Worm (Caenorhabditis elegans) whole organism, L2 larva: ENCODE results near the gene C54D10.5.

Source experiments
- F13H6.1 ChIP-seq: sonication (generic microtip); optimal IDR thresholded peaks from 2 replicates; lab custom pipeline; 2016; ENCODE audit warnings: missing genetic modification characterization, missing compliant biosample characterization
- R02D3.7 ChIP-seq: fragments of 150-350 bp; optimal IDR thresholded peaks from 2 replicates; lab custom pipeline; 2014; ENCODE audit warnings: missing biosample characterization, missing genetic modification characterization
- Y55F3AM.14 ChIP-seq: fragments of 200-800 bp; sonication (Bioruptor generic); optimal IDR thresholded peaks from 2 replicates; lab custom pipeline; 2018; ENCODE audit warnings: mild to moderate bottlenecking, missing genetic modification characterization, missing compliant biosample characterization
- ama-1 ChIP-seq: fragments of 150-350 bp; optimal IDR thresholded peaks from 2 replicates; lab custom pipeline; 2018; ENCODE audit warnings: inconsistent platforms
- blmp-1 ChIP-seq: sonication (generic microtip); optimal IDR thresholded peaks from 2 replicates; lab custom pipeline; 2017; ENCODE audit warnings: missing genetic modification characterization, mild to moderate bottlenecking, missing compliant biosample characterization, antibody characterized with exemption, moderate library complexity; ENCODE audit not compliant: insufficient read depth
- ceh-16 ChIP-seq: fragments of 150-350 bp; optimal IDR thresholded peaks from 2 replicates; lab custom pipeline; 2014; ENCODE audit warnings: missing biosample characterization, missing genetic modification characterization
- ceh-82 ChIP-seq: fragments of 150-350 bp; optimal IDR thresholded peaks from 2 replicates; lab custom pipeline; 2014; ENCODE audit warnings: missing biosample characterization, missing genetic modification characterization
- crh-2 ChIP-seq: sonication (generic microtip); optimal IDR thresholded peaks from 2 replicates; lab custom pipeline; 2017; ENCODE audit warnings: missing biosample characterization, missing genetic modification characterization
- dmd-4 ChIP-seq: sonication (generic microtip); optimal IDR thresholded peaks from 2 replicates; lab custom pipeline; 2017; ENCODE audit warnings: missing biosample characterization, missing genetic modification characterization
- egl-27 ChIP-seq: sonication (generic microtip); optimal IDR thresholded peaks from 3 replicates; lab custom pipeline; 2017; ENCODE audit warnings: missing biosample characterization, missing genetic modification reagents, missing genetic modification characterization
- elt-3 ChIP-seq: sonication (generic microtip); optimal IDR thresholded peaks from 2 replicates; lab custom pipeline; 2017; ENCODE audit warnings: missing biosample characterization, missing genetic modification characterization
- fos-1 ChIP-seq: fragments of 150-350 bp; optimal IDR thresholded peaks from 2 replicates; lab custom pipeline; 2014; ENCODE audit warnings: missing biosample characterization, missing genetic modification characterization
- gmeb-1 ChIP-seq: fragments of 150-350 bp; optimal IDR thresholded peaks from 2 replicates; lab custom pipeline; 2014; ENCODE audit warnings: missing biosample characterization, missing genetic modification characterization
- lin-13 ChIP-seq: fragments of 150-350 bp; optimal IDR thresholded peaks from 2 replicates; lab custom pipeline; 2014; ENCODE audit warnings: missing biosample characterization, missing genetic modification reagents, missing genetic modification characterization
- lin-39 ChIP-seq: fragments of 150-350 bp; optimal IDR thresholded peaks from 2 replicates; lab custom pipeline; 2014; ENCODE audit warnings: missing biosample characterization, missing genetic modification reagents, missing genetic modification characterization
- lsy-2 ChIP-seq, 2 experiments: fragments of 150-350 bp in 1 of 2; sonication (generic microtip) in 1 of 2; optimal IDR thresholded peaks; 2 replicates each; lab custom pipeline; 2014 to 2017; ENCODE audit warnings: missing biosample characterization in 2 of 2, missing genetic modification characterization in 2 of 2
- mab-5 ChIP-seq: fragments of 150-350 bp; optimal IDR thresholded peaks from 2 replicates; lab custom pipeline; 2014; ENCODE audit warnings: missing biosample characterization, missing genetic modification characterization
- mbf-1 ChIP-seq: sonication (generic microtip); optimal IDR thresholded peaks from 2 replicates; lab custom pipeline; 2017; ENCODE audit warnings: missing biosample characterization, missing genetic modification characterization
- mdl-1 ChIP-seq, 2 experiments: fragments of 150-350 bp in 1 of 2; sonication (generic microtip) in 1 of 2; optimal IDR thresholded peaks; 2 replicates each; lab custom pipeline; 2017; ENCODE audit warnings: missing biosample characterization in 2 of 2, missing genetic modification characterization in 2 of 2
- nhr-10 ChIP-seq: sonication (generic microtip); optimal IDR thresholded peaks from 2 replicates; lab custom pipeline; 2017; ENCODE audit warnings: missing biosample characterization, missing genetic modification characterization
- nhr-11 ChIP-seq: fragments of 150-350 bp; optimal IDR thresholded peaks from 2 replicates; lab custom pipeline; 2014; ENCODE audit warnings: missing biosample characterization, missing genetic modification characterization
- nhr-12 ChIP-seq: fragments of 150-350 bp; optimal IDR thresholded peaks from 2 replicates; lab custom pipeline; 2014; ENCODE audit warnings: missing biosample characterization, missing genetic modification characterization
- nhr-129 ChIP-seq: fragments of 150-350 bp; optimal IDR thresholded peaks from 2 replicates; lab custom pipeline; 2014; ENCODE audit warnings: missing biosample characterization, missing genetic modification characterization
- nhr-21 ChIP-seq: fragments of 150-350 bp; optimal IDR thresholded peaks from 2 replicates; lab custom pipeline; 2014; ENCODE audit warnings: missing biosample characterization, missing genetic modification characterization
- nhr-23 ChIP-seq: fragments of 150-350 bp; optimal IDR thresholded peaks from 2 replicates; lab custom pipeline; 2014; ENCODE audit warnings: missing biosample characterization, missing genetic modification reagents, missing genetic modification characterization
- nhr-237 ChIP-seq: fragments of 150-350 bp; optimal IDR thresholded peaks from 2 replicates; lab custom pipeline; 2014; ENCODE audit warnings: missing biosample characterization, missing genetic modification characterization
- nhr-25 ChIP-seq: fragments of 150-350 bp; sonication (generic microtip); optimal IDR thresholded peaks from 3 replicates; lab custom pipeline; 2014; ENCODE audit warnings: missing biosample characterization, missing genetic modification characterization
- nhr-6 ChIP-seq: fragments of 150-350 bp; optimal IDR thresholded peaks from 2 replicates; lab custom pipeline; 2014; ENCODE audit warnings: missing biosample characterization, missing genetic modification characterization
- nhr-77 ChIP-seq: fragments of 150-350 bp; optimal IDR thresholded peaks from 2 replicates; lab custom pipeline; 2014; ENCODE audit warnings: missing biosample characterization, missing genetic modification characterization
- sem-4 ChIP-seq: fragments of 150-350 bp; optimal IDR thresholded peaks from 2 replicates; lab custom pipeline; 2014; ENCODE audit warnings: missing biosample characterization, missing genetic modification reagents, missing genetic modification characterization
- skn-1 ChIP-seq: sonication (generic microtip); optimal IDR thresholded peaks from 2 replicates; lab custom pipeline; 2017; ENCODE audit warnings: missing biosample characterization, missing genetic modification characterization
- sma-3 ChIP-seq: sonication (generic microtip); optimal IDR thresholded peaks from 2 replicates; lab custom pipeline; 2016; ENCODE audit warnings: missing genetic modification reagents, missing genetic modification characterization, missing compliant biosample characterization
- sma-9 ChIP-seq, 2 experiments: fragments of 150-350 bp in 1 of 2; sonication (generic microtip) in 1 of 2; optimal IDR thresholded peaks; 2 replicates each; lab custom pipeline; 2014 to 2016; ENCODE audit warnings: missing genetic modification characterization in 2 of 2, mild to moderate bottlenecking in 1 of 2, missing biosample characterization in 1 of 2, missing compliant biosample characterization in 1 of 2, missing genetic modification reagents in 1 of 2, moderate library complexity in 1 of 2
- snpc-4 ChIP-seq: fragments of 150-350 bp; optimal IDR thresholded peaks from 2 replicates; lab custom pipeline; 2014; ENCODE audit warnings: missing biosample characterization, missing genetic modification characterization
- unc-39 ChIP-seq: fragments of 150-350 bp; optimal IDR thresholded peaks from 2 replicates; lab custom pipeline; 2014; ENCODE audit warnings: missing biosample characterization, missing genetic modification characterization
- unc-55 ChIP-seq: fragments of 150-350 bp; sonication (generic microtip); optimal IDR thresholded peaks from 3 replicates; lab custom pipeline; 2014; ENCODE audit warnings: missing biosample characterization, missing genetic modification reagents, missing genetic modification characterization
- unc-62 ChIP-seq: fragments of 150-350 bp; optimal IDR thresholded peaks from 2 replicates; lab custom pipeline; 2014; ENCODE audit warnings: missing biosample characterization, missing genetic modification reagents, missing genetic modification characterization
- zag-1 ChIP-seq: fragments of 150-350 bp; optimal IDR thresholded peaks from 2 replicates; lab custom pipeline; 2014; ENCODE audit warnings: missing biosample characterization, missing genetic modification characterization
- ztf-1 ChIP-seq: fragments of 200-800 bp; sonication (Bioruptor generic); conservative IDR thresholded peaks from 2 replicates; pipeline ENCODE4 v1.3.6; 2022; ENCODE audit warnings: missing genetic modification characterization, missing compliant biosample characterization
- ztf-11 ChIP-seq: sonication (generic microtip); optimal IDR thresholded peaks from 2 replicates; lab custom pipeline; 2017; ENCODE audit warnings: missing biosample characterization, missing genetic modification characterization
- ztf-4 ChIP-seq: fragments of 150-350 bp; optimal IDR thresholded peaks from 2 replicates; lab custom pipeline; 2014; ENCODE audit warnings: missing biosample characterization, missing genetic modification characterization

Gene C54D10.5

ce11 chrV:12465399-12465798, 36.3 kb downstream of the C54D10.5 start (continued):
- peak; percentile 53 for TF ChIP-seq sma-3 (GFP tag; lab: Kevin White, UChicago)
- peak; percentile 20 for TF ChIP-seq fos-1 (tag; lab: Kevin White, UChicago)
- no peak for TF ChIP-seq nhr-23
- no peak for TF ChIP-seq dmd-4
- TF ChIP-seq nhr-12 (tag; lab: Kevin White, UChicago) = no peak
- TF ChIP-seq lsy-2 (tag; optimal IDR thresholded peaks at IDR 0.05; lab: Kevin White, UChicago) = peak; percentile 55 to 84
- TF ChIP-seq nhr-11 (tag; lab: Kevin White, UChicago) = no peak
- TF ChIP-seq ztf-1 (GFP tag; lab: Robert Waterston, UW) = no peak
- peak; percentile 63 for TF ChIP-seq nhr-25
- TF ChIP-seq egl-27 (tag; lab: Kevin White, UChicago) = peak; percentile 79
- peak; percentile 93 for TF ChIP-seq zag-1 (tag; lab: Kevin White, UChicago)
- TF ChIP-seq ztf-4 (tag; lab: Kevin White, UChicago) = peak; percentile 59
- TF ChIP-seq nhr-129 (tag; lab: Kevin White, UChicago) = peak; percentile 86
- TF ChIP-seq, all 48 proteins: peak for 23

- no peak for TF ChIP-seq unc-39 (tag; lab: Kevin White, UChicago)
- no peak for TF ChIP-seq unc-62 (GFP tag; lab: Kevin White, UChicago)
- TF ChIP-seq lin-39 = no peak
- TF ChIP-seq nhr-10 (tag; lab: Kevin White, UChicago) = no peak
- no peak for TF ChIP-seq ama-1 (lab: Kevin White, UChicago)
- TF ChIP-seq F13H6.1 = peak; percentile 7
- TF ChIP-seq sma-9 (GFP tag; optimal IDR thresholded peaks at IDR 0.05; lab: Kevin White, UChicago) = peak; percentile 45
- TF ChIP-seq sma-9 (tag; optimal IDR thresholded peaks at IDR 0.05; lab: Kevin White, UChicago) = no peak
- TF ChIP-seq ceh-16 = no peak
- no peak for TF ChIP-seq sma-3 (GFP tag; lab: Kevin White, UChicago)
- no peak for TF ChIP-seq ztf-4 (tag; lab: Kevin White, UChicago)
- TF ChIP-seq lin-13 (GFP tag; lab: Kevin White, UChicago) = no peak
Measured at ce11 chrV:12466653-12467052, 37.5 kb downstream of the C54D10.5 start.

ce11 chrV:12467755-12468154, 38.6 kb downstream of the C54D10.5 start:
- no peak for TF ChIP-seq nhr-77 (tag; lab: Kevin White, UChicago)
- TF ChIP-seq snpc-4 = no peak
- TF ChIP-seq nhr-12 (tag; lab: Kevin White, UChicago) = no peak
- TF ChIP-seq F13H6.1 = peak; percentile 26
- no peak for TF ChIP-seq nhr-6
- TF ChIP-seq sma-9 (GFP tag; optimal IDR thresholded peaks at IDR 0.05; lab: Kevin White, UChicago) = peak; percentile 67
- TF ChIP-seq sma-9 (tag; optimal IDR thresholded peaks at IDR 0.05; lab: Kevin White, UChicago) = no peak
- TF ChIP-seq sma-3 (GFP tag; lab: Kevin White, UChicago) = no peak
- peak; percentile 31 for TF ChIP-seq gmeb-1 (tag; lab: Kevin White, UChicago)
- no peak for TF ChIP-seq ztf-1 (GFP tag; lab: Robert Waterston, UW)
- TF ChIP-seq sem-4 (tag; lab: Kevin White, UChicago) = no peak
- no peak for TF ChIP-seq nhr-129 (tag; lab: Kevin White, UChicago)
- TF ChIP-seq skn-1 (tag; lab: Kevin White, UChicago) = no peak
- no peak for TF ChIP-seq Y55F3AM.14 (GFP tag; lab: Kevin White, UChicago)
- TF ChIP-seq R02D3.7 (tag; lab: Kevin White, UChicago) = no peak
- no peak for TF ChIP-seq mdl-1 (tag; optimal IDR thresholded peaks at IDR 0.05; lab: Kevin White, UChicago)
- no peak for TF ChIP-seq mbf-1 (tag; lab: Kevin White, UChicago)
- TF ChIP-seq unc-55 (GFP tag; lab: Kevin White, UChicago) = no peak
- TF ChIP-seq nhr-10 (tag; lab: Kevin White, UChicago) = no peak
- no peak for TF ChIP-seq nhr-21
- no peak for TF ChIP-seq unc-62 (GFP tag; lab: Kevin White, UChicago)
- no peak for TF ChIP-seq elt-3 (tag; lab: Kevin White, UChicago)
- TF ChIP-seq ztf-4 (tag; lab: Kevin White, UChicago) = no peak
- TF ChIP-seq mab-5 (tag; lab: Kevin White, UChicago) = no peak
- TF ChIP-seq unc-39 (tag; lab: Kevin White, UChicago) = no peak
- peak; percentile 96 for TF ChIP-seq fos-1 (tag; lab: Kevin White, UChicago)
- TF ChIP-seq crh-2 (tag; lab: Kevin White, UChicago) = peak; percentile 21
- no peak for TF ChIP-seq egl-27 (tag; lab: Kevin White, UChicago)
- TF ChIP-seq zag-1 (tag; lab: Kevin White, UChicago) = no peak
- TF ChIP-seq lsy-2 (tag; optimal IDR thresholded peaks at IDR 0.05; lab: Kevin White, UChicago) = no peak
- TF ChIP-seq ceh-16 = no peak
- no peak for TF ChIP-seq nhr-237 (tag; lab: Kevin White, UChicago)
- TF ChIP-seq ama-1 (lab: Kevin White, UChicago) = no peak
- no peak for TF ChIP-seq ztf-11 (tag; lab: Kevin White, UChicago)
- TF ChIP-seq ceh-82 (tag; lab: Kevin White, UChicago) = no peak
- TF ChIP-seq nhr-11 (tag; lab: Kevin White, UChicago) = no peak
- TF ChIP-seq nhr-25 = no peak
- TF ChIP-seq blmp-1 (tag; lab: Kevin White, UChicago) = no peak
- TF ChIP-seq, all 48 proteins: peak for 5
